Worm (Caenorhabditis elegans) whole organism, midembryonic: Measurements from ENCODE around the gene F53A2.11.

Source experiments
- cog-1 ChIP-seq: sonication (generic microtip); optimal IDR thresholded peaks from 2 replicates; lab custom pipeline; 2016; ENCODE audit warnings: missing genetic modification characterization, missing compliant biosample characterization
- klf-2 ChIP-seq: fragments of 200-800 bp; sonication (Bioruptor generic); conservative IDR thresholded peaks from 2 replicates; pipeline ENCODE4 v1.3.6; 2022; ENCODE audit warnings: missing genetic modification reagents, missing genetic modification characterization, missing compliant biosample characterization

DNA sequence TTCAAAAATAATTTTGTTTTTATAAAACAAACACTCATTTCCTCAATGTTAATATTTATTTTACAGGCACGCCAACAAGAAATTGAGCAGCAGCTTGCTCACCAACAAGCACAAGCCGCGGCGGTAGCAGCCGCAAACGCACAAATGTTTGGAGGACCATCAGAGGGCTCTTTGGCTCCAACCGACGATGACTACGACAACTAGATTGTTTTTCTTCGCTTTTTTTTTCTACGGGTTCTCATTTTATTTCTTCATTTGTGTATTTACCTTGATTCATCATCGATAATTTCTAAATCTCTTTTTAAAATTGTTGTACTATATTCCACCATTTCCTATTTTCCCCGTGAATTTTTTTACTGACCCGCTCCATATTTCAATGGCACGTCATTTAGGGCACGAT is 20.6 kb upstream of the F53A2.11 start, which contains the start of gene ife-1:
- TF ChIP-seq cog-1 (tag; lab: Kevin White, UChicago) = no peak
- TF ChIP-seq klf-2 = no peak
